Fruit fly (Drosophila melanogaster) whole organism, embryonic: Measurements from ENCODE around the gene CG10413.

Experiments
- Abd-B ChIP-seq: fragments of 200-800 bp; sonication (Bioruptor generic); optimal IDR thresholded peaks from 2 replicates; lab custom pipeline; 2018; ENCODE audit warnings: missing biosample characterization, mild to moderate bottlenecking, missing genetic modification characterization, moderate library complexity
- Adf1 ChIP-seq: fragments of 200-800 bp; sonication (Bioruptor generic); IDR thresholded peaks from 2 replicates; pipeline ENCODE4 v1.3.6; 2022; ENCODE audit warnings: missing biosample characterization, missing genetic modification characterization
- Asciz ChIP-seq: fragments of 200-800 bp; sonication (Bioruptor generic); optimal IDR thresholded peaks from 2 replicates; lab custom pipeline; 2017; ENCODE audit warnings: missing biosample characterization, mild to moderate bottlenecking, missing genetic modification characterization, missing genetic modification reagents
- CG10209 ChIP-seq: fragments of 200-800 bp; sonication (Bioruptor generic); optimal IDR thresholded peaks from 3 replicates; lab custom pipeline; 2017; ENCODE audit warnings: missing biosample characterization, mild to moderate bottlenecking, missing genetic modification characterization, missing genetic modification reagents
- CG11695 ChIP-seq: fragments of 200-800 bp; sonication (Bioruptor generic); IDR thresholded peaks from 3 replicates; pipeline ENCODE4 v1.3.6; 2022; ENCODE audit warnings: missing biosample characterization, missing genetic modification characterization
- CG12104 ChIP-seq: fragments of 200-800 bp; sonication (Bioruptor generic); optimal IDR thresholded peaks from 3 replicates; lab custom pipeline; 2016; ENCODE audit warnings: missing biosample characterization, missing genetic modification characterization
- CG12769 ChIP-seq: fragments of 200-800 bp; sonication (Bioruptor generic); optimal IDR thresholded peaks from 2 replicates; lab custom pipeline; 2019; ENCODE audit warnings: missing biosample characterization, mild to moderate bottlenecking, missing genetic modification characterization, moderate library complexity
- CG13287 ChIP-seq: fragments of 200-800 bp; sonication (Bioruptor generic); IDR thresholded peaks from 2 replicates; pipeline ENCODE4 v1.3.6; 2022; ENCODE audit warnings: missing biosample characterization, missing genetic modification characterization; ENCODE audit not compliant: partially characterized antibody
- CG13296 ChIP-seq: fragments of 200-800 bp; sonication (Bioruptor generic); optimal IDR thresholded peaks from 3 replicates; lab custom pipeline; 2018; ENCODE audit warnings: missing biosample characterization, mild to moderate bottlenecking, missing genetic modification characterization
- CG13894 ChIP-seq: fragments of 200-800 bp; sonication (Bioruptor generic); optimal IDR thresholded peaks from 3 replicates; lab custom pipeline; 2018; ENCODE audit warnings: missing biosample characterization, mild to moderate bottlenecking, missing genetic modification characterization, moderate library complexity
- CG15269 ChIP-seq: fragments of 200-800 bp; sonication (Bioruptor generic); optimal IDR thresholded peaks from 2 replicates; lab custom pipeline; 2018; ENCODE audit warnings: missing biosample characterization, mild to moderate bottlenecking, missing genetic modification characterization, moderate library complexity
- CG1603 ChIP-seq: fragments of 200-800 bp; sonication (Bioruptor generic); optimal IDR thresholded peaks from 2 replicates; lab custom pipeline; 2019; ENCODE audit warnings: missing biosample characterization, mild to moderate bottlenecking, missing genetic modification characterization, moderate library complexity
- CG17612 ChIP-seq: fragments of 200-800 bp; sonication (Bioruptor generic); IDR thresholded peaks from 2 replicates; pipeline ENCODE4 v1.3.6; 2022; ENCODE audit warnings: missing biosample characterization, missing genetic modification characterization
- CG17829 ChIP-seq: fragments of 200-800 bp; optimal IDR thresholded peaks from 2 replicates; lab custom pipeline; 2019; ENCODE audit warnings: missing biosample characterization, mild to moderate bottlenecking, missing genetic modification characterization, moderate library complexity
- CG18619 ChIP-seq: fragments of 200-800 bp; sonication (Bioruptor generic); optimal IDR thresholded peaks from 3 replicates; lab custom pipeline; 2017; ENCODE audit warnings: missing biosample characterization, mild to moderate bottlenecking, missing genetic modification characterization
- CG2120 ChIP-seq: fragments of 200-800 bp; sonication (Bioruptor generic); optimal IDR thresholded peaks from 3 replicates; lab custom pipeline; 2016; ENCODE audit warnings: missing biosample characterization, missing genetic modification characterization
- CG2202 ChIP-seq: fragments of 200-800 bp; sonication (Bioruptor generic); optimal IDR thresholded peaks from 2 replicates; lab custom pipeline; 2018; ENCODE audit warnings: missing biosample characterization, mild to moderate bottlenecking, missing genetic modification characterization
- CG2875 ChIP-seq: fragments of 200-800 bp; sonication (Bioruptor generic); optimal IDR thresholded peaks from 2 replicates; lab custom pipeline; 2017; ENCODE audit warnings: missing biosample characterization, mild to moderate bottlenecking, missing genetic modification characterization, missing genetic modification reagents
- CG2889 ChIP-seq: fragments of 200-800 bp; sonication (Bioruptor generic); IDR thresholded peaks from 3 replicates; pipeline ENCODE4 v1.3.6; 2022; ENCODE audit warnings: missing biosample characterization, missing genetic modification characterization
- CG31441 ChIP-seq: fragments of 200-800 bp; sonication (Bioruptor generic); IDR thresholded peaks from 2 replicates; pipeline ENCODE4 v1.3.6; 2022; ENCODE audit warnings: missing biosample characterization, missing genetic modification characterization
- CG3847 ChIP-seq: fragments of 200-800 bp; sonication (Bioruptor generic); IDR thresholded peaks from 2 replicates; pipeline ENCODE4 v1.3.6; 2022; ENCODE audit warnings: missing biosample characterization, missing genetic modification characterization
- CG4820 ChIP-seq: fragments of 200-800 bp; sonication (Bioruptor generic); optimal IDR thresholded peaks from 3 replicates; lab custom pipeline; 2016; ENCODE audit warnings: missing biosample characterization, missing genetic modification characterization
- CG6272 ChIP-seq: fragments of 200-800 bp; sonication (Bioruptor generic); IDR thresholded peaks from 2 replicates; pipeline ENCODE4 v1.3.6; 2022; ENCODE audit warnings: missing biosample characterization, missing genetic modification characterization
- CG6765 ChIP-seq: fragments of 200-800 bp; sonication (Bioruptor generic); optimal IDR thresholded peaks from 3 replicates; lab custom pipeline; 2017; ENCODE audit warnings: missing biosample characterization, mild to moderate bottlenecking, missing genetic modification characterization
- D ChIP-seq, 2 experiments: fragments of 200-800 bp in 1 of 2; fragments of >200 bp in 1 of 2; sonication (Bioruptor generic) in 1 of 2; optimal IDR thresholded peaks; 2 replicates in 1 of 2; 3 replicates in 1 of 2; lab custom pipeline; 2017; ENCODE audit warnings: mild to moderate bottlenecking in 1 of 2, missing biosample characterization in 1 of 2, missing genetic modification characterization in 1 of 2, missing genetic modification reagents in 1 of 2
- Dll ChIP-seq: fragments of 200-800 bp; sonication (Bioruptor generic); IDR thresholded peaks from 4 replicates; pipeline ENCODE4 v1.3.6; 2022; ENCODE audit warnings: missing biosample characterization, missing genetic modification characterization; ENCODE audit not compliant: partially characterized antibody
- HHEX ChIP-seq: fragments of 200-800 bp; sonication (Bioruptor generic); optimal IDR thresholded peaks from 3 replicates; lab custom pipeline; 2017; ENCODE audit warnings: missing biosample characterization, mild to moderate bottlenecking, missing genetic modification characterization, missing genetic modification reagents
- Hr51 ChIP-seq, 2 experiments: fragments of 200-800 bp; sonication (Bioruptor generic); optimal IDR thresholded peaks; 2 replicates in 1 of 2; 3 replicates in 1 of 2; lab custom pipeline; 2016 to 2018; ENCODE audit warnings: missing biosample characterization in 2 of 2, missing genetic modification characterization in 2 of 2, mild to moderate bottlenecking in 1 of 2, moderate library complexity in 1 of 2
- Hr78 ChIP-seq, 2 experiments: fragments of 200-800 bp in 1 of 2; fragments of >200 bp in 1 of 2; sonication (Bioruptor generic) in 1 of 2; optimal IDR thresholded peaks; 2 replicates each; lab custom pipeline; 2017 to 2019; ENCODE audit warnings: missing biosample characterization in 2 of 2, missing genetic modification characterization in 2 of 2, mild to moderate bottlenecking in 1 of 2, moderate library complexity in 1 of 2
- Lhr ChIP-seq: fragments of 200-800 bp; sonication (Bioruptor generic); optimal IDR thresholded peaks from 3 replicates; lab custom pipeline; 2017; ENCODE audit warnings: mild to moderate bottlenecking, missing biosample characterization, missing genetic modification reagents, missing genetic modification characterization
- Myb ChIP-seq: fragments of 200-800 bp; sonication (Bioruptor generic); optimal IDR thresholded peaks from 2 replicates; lab custom pipeline; 2016; ENCODE audit warnings: missing biosample characterization, missing genetic modification characterization
- NK7.1 ChIP-seq: fragments of 200-800 bp; sonication (Bioruptor generic); optimal IDR thresholded peaks from 3 replicates; lab custom pipeline; 2016; ENCODE audit warnings: missing biosample characterization, missing genetic modification characterization
- Nf-YA ChIP-seq: fragments of 200-800 bp; sonication (Bioruptor generic); IDR thresholded peaks from 2 replicates; pipeline ENCODE4 v1.3.6; 2022; ENCODE audit warnings: missing biosample characterization, missing genetic modification characterization
- Spps ChIP-seq: fragments of 200-800 bp; sonication (Bioruptor generic); optimal IDR thresholded peaks from 2 replicates; lab custom pipeline; 2018; ENCODE audit warnings: missing biosample characterization, mild to moderate bottlenecking, missing genetic modification characterization
- Trl ChIP-seq, 3 experiments: fragments of >200 bp in 2 of 3; fragments of 200-800 bp in 1 of 3; sonication (Bioruptor generic) in 1 of 3; optimal IDR thresholded peaks; 2 replicates in 1 of 3; 3 replicates in 2 of 3; lab custom pipeline; 2016 to 2017; ENCODE audit warnings: missing biosample characterization in 1 of 3, missing genetic modification characterization in 1 of 3
- cas ChIP-seq: fragments of 200-800 bp; sonication (Bioruptor generic); IDR thresholded peaks from 2 replicates; pipeline ENCODE4 v1.3.6; 2022; ENCODE audit warnings: missing biosample characterization, missing genetic modification characterization
- gce ChIP-seq: fragments of 200-800 bp; sonication (Bioruptor generic); IDR thresholded peaks from 3 replicates; pipeline ENCODE4 v1.3.6; 2022; ENCODE audit warnings: missing biosample characterization, missing genetic modification characterization
- hbn ChIP-seq: fragments of 200-800 bp; sonication (Bioruptor generic); IDR thresholded peaks from 2 replicates; pipeline ENCODE4 v1.3.6; 2022; ENCODE audit warnings: missing biosample characterization, missing genetic modification characterization; ENCODE audit not compliant: partially characterized antibody
- ind ChIP-seq: fragments of 200-800 bp; sonication (Bioruptor generic); optimal IDR thresholded peaks from 3 replicates; lab custom pipeline; 2016; ENCODE audit warnings: missing biosample characterization, missing genetic modification characterization
- jigr1 ChIP-seq: fragments of 200-800 bp; sonication (Bioruptor generic); IDR thresholded peaks from 3 replicates; pipeline ENCODE4 v1.3.6; 2022; ENCODE audit warnings: missing biosample characterization, missing genetic modification characterization
- pzg ChIP-seq: fragments of 200-800 bp; sonication (Bioruptor generic); optimal IDR thresholded peaks from 3 replicates; lab custom pipeline; 2018; ENCODE audit warnings: missing biosample characterization, mild to moderate bottlenecking, missing genetic modification characterization, moderate library complexity
- scrt ChIP-seq: fragments of 200-800 bp; sonication (Bioruptor generic); optimal IDR thresholded peaks from 2 replicates; lab custom pipeline; 2018; ENCODE audit warnings: missing biosample characterization, mild to moderate bottlenecking, missing genetic modification characterization, moderate library complexity
- shn ChIP-seq: fragments of 200-800 bp; sonication (Bioruptor generic); optimal IDR thresholded peaks from 3 replicates; lab custom pipeline; 2016; ENCODE audit warnings: missing biosample characterization, missing genetic modification characterization
- ssp ChIP-seq: fragments of 200-800 bp; sonication (Bioruptor generic); IDR thresholded peaks from 2 replicates; pipeline ENCODE4 v1.3.6; 2022; ENCODE audit warnings: missing biosample characterization, missing genetic modification characterization
- sug ChIP-seq: fragments of 200-800 bp; optimal IDR thresholded peaks from 2 replicates; lab custom pipeline; 2019; ENCODE audit warnings: missing biosample characterization, mild to moderate bottlenecking, missing genetic modification characterization, moderate library complexity
- tx ChIP-seq: fragments of 200-800 bp; sonication (Bioruptor generic); optimal IDR thresholded peaks from 2 replicates; lab custom pipeline; 2016; ENCODE audit warnings: missing biosample characterization, missing genetic modification characterization
- usp ChIP-seq: fragments of >200 bp; optimal IDR thresholded peaks from 2 replicates; lab custom pipeline; 2017; ENCODE audit warnings: missing biosample characterization, missing genetic modification characterization
- vnd ChIP-seq: fragments of 200-800 bp; sonication (Bioruptor generic); IDR thresholded peaks from 3 replicates; pipeline ENCODE4 v1.3.6; 2022; ENCODE audit warnings: missing biosample characterization, missing genetic modification characterization; ENCODE audit not compliant: partially characterized antibody

The CG10413 gene

DNA sequence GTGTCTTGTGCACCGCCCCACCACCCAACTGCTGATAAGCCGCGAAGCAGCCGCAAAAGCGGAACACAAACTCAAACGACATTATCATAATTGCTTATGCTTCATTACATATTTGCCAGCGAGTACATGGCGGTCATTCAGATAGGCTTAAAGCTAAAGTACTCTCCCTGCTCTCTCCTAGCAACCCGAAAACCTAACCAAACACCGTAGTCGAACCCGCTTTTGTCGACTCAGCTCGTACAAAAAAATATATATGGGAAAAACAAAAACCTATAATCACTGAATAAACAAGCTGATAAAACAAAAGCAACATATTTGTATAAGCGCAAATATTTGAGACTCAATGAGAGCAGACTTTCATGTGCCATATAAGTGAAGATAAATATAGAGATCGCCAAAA is 21.9 kb upstream of the CG10413 start (continued):
- TF ChIP-seq Myb (peak; percentile 70), CG17612 (0 out of 2 replicates have a peak, but pooled peaks have one; percentile 46), scrt (GFP tag; lab: Kevin White, UChicago) (peak; percentile 78), usp (GFP tag; lab: Kevin White, UChicago) (no peak), Abd-B (GFP tag; lab: Kevin White, UChicago) (no peak), CG13894 (tag; lab: Kevin White, UChicago) (peak; percentile 77), HHEX (peak; percentile 84), cas (GFP tag; lab: Robert Waterston, UW) (no peak), CG18619 (GFP tag; lab: Kevin White, UChicago) (peak; percentile 86), NK7.1 (GFP tag; lab: Kevin White, UChicago) (peak; percentile 76), CG4820 (GFP tag; lab: Kevin White, UChicago) (peak; percentile 47), CG13287 (no peak), ind (GFP tag; lab: Kevin White, UChicago) (peak; percentile 11), Lhr (GFP tag; lab: Kevin White, UChicago) (peak; percentile 62), CG17829 (tag; lab: Kevin White, UChicago) (peak; percentile 19), Nf-YA (peak; percentile 71), CG11695 (GFP tag; lab: Robert Waterston, UW) (peak; percentile 76; the same call in 2 of the 3 replicates), Adf1 (peak; percentile 63; the same call in 1 of the 2 replicates), Spps (tag; lab: Kevin White, UChicago) (peak; percentile 34), CG12769 (tag; lab: Kevin White, UChicago) (peak; percentile 75), CG2889 (GFP tag; lab: Robert Waterston, UW) (no peak), CG6272 (GFP tag; lab: Robert Waterston, UW) (no peak), ssp (GFP tag; lab: Robert Waterston, UW) (no peak), Dll (GFP tag; lab: Robert Waterston, UW) (no peak), CG15269 (tag; lab: Kevin White, UChicago) (peak; percentile 76), shn (GFP tag; lab: Kevin White, UChicago) (peak; percentile 68), D (optimal IDR thresholded peaks at IDR 0.05; lab: Kevin White, UChicago) (no peak), D (GFP tag; optimal IDR thresholded peaks at IDR 0.05; lab: Kevin White, UChicago) (peak; percentile 64), CG31441 (peak; percentile 59; the same call in 1 of the 2 replicates), sug (peak; percentile 74), CG6765 (peak; percentile 87), Hr51 (GFP tag; optimal IDR thresholded peaks at IDR 0.05; lab: Kevin White, UChicago) (peak; percentile 59 to 83), Asciz (GFP tag; lab: Kevin White, UChicago) (peak; percentile 94), pzg (GFP tag; lab: Kevin White, UChicago) (no peak), vnd (GFP tag; lab: Robert Waterston, UW) (no peak), jigr1 (no peak), Trl (optimal IDR thresholded peaks at IDR 0.05; lab: Kevin White, UChicago) (peak in 1 of 2 experiments; percentile 0), Trl (GFP tag; optimal IDR thresholded peaks at IDR 0.05; lab: Kevin White, UChicago) (peak; percentile 85), CG13296 (GFP tag; lab: Kevin White, UChicago) (peak; percentile 86), CG2875 (peak; percentile 92), CG2202 (tag; lab: Kevin White, UChicago) (peak; percentile 91), CG12104 (GFP tag; lab: Kevin White, UChicago) (peak; percentile 84), hbn (GFP tag; lab: Robert Waterston, UW) (no peak), gce (GFP tag; lab: Robert Waterston, UW) (peak; percentile 55; the same call in 1 of the 3 replicates), CG1603 (tag; lab: Kevin White, UChicago) (peak; percentile 68), Hr78 (GFP tag; optimal IDR thresholded peaks at IDR 0.05; lab: Kevin White, UChicago) (peak in 1 of 2 experiments; percentile 69), tx (GFP tag; lab: Kevin White, UChicago) (peak; percentile 32), CG2120 (GFP tag; lab: Kevin White, UChicago) (peak; percentile 80), CG10209 (GFP tag; lab: Kevin White, UChicago) (peak; percentile 92), CG3847 (GFP tag; lab: Robert Waterston, UW) (0 out of 2 replicates have a peak, but pooled peaks have one; percentile 37)
